Worm (Caenorhabditis elegans) whole organism, L4 larva: ENCODE measurements around the gene nhr-92.

Experiments
- attf-4 ChIP-seq: sonication (generic microtip); optimal IDR thresholded peaks from 3 replicates; lab custom pipeline; 2017; ENCODE audit warnings: missing biosample characterization, missing genetic modification characterization
- skn-1 ChIP-seq: fragments of 150-350 bp; optimal IDR thresholded peaks from 2 replicates; lab custom pipeline; 2014; ENCODE audit warnings: missing biosample characterization, missing genetic modification characterization

DNA sequence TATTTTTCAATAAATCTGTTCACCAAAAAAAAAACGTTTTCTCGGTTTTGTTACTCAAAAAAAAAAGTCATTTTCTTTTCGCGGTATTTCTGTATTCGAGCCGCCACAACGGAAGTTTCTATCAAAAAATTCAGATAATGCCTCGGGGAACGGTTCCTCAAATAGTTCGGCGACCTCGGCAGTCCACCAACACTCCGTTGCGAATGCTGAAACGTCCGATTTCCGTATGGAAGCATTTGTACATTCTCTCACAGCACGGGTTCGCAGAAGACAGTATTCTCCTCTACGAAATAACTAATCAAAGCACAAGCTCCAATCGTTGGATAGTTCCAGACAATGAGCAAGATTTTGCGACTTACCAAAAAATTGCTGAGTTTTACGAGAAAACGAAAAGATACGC is 40.1 kb downstream of the nhr-92 start, which contains the start of gene Y41D4B.4:
- no peak for TF ChIP-seq attf-4 (tag; lab: Kevin White, UChicago)
- TF ChIP-seq skn-1 (tag; lab: Kevin White, UChicago), result no peak
